Fruit fly (Drosophila melanogaster) whole organism, embryonic: ENCODE results near the gene Irbp18.
A peak's percentile ranks its signal among the peaks of the same experiment; 100 is the strongest.

Source experiments
- Adf1 ChIP-seq: fragments of 200-800 bp; sonication (Bioruptor generic); IDR thresholded peaks from 2 replicates; pipeline ENCODE4 v1.3.6; 2022; ENCODE audit warnings: missing biosample characterization, missing genetic modification characterization
- Antp ChIP-seq: fragments of 200-800 bp; sonication (Bioruptor generic); optimal IDR thresholded peaks from 3 replicates; lab custom pipeline; 2016; ENCODE audit warnings: missing biosample characterization, missing genetic modification characterization
- Atf3 ChIP-seq: fragments of 200-800 bp; sonication (Bioruptor generic); optimal IDR thresholded peaks from 3 replicates; lab custom pipeline; 2016; ENCODE audit warnings: missing biosample characterization, missing genetic modification characterization
- B-H1 ChIP-seq: fragments of 200-800 bp; sonication (Bioruptor generic); IDR thresholded peaks from 3 replicates; pipeline ENCODE4 v1.3.6; 2022; ENCODE audit warnings: missing biosample characterization, missing genetic modification characterization
- CG10543 ChIP-seq: fragments of 200-800 bp; sonication (Bioruptor generic); optimal IDR thresholded peaks from 3 replicates; lab custom pipeline; 2017; ENCODE audit warnings: missing biosample characterization, mild to moderate bottlenecking, missing genetic modification characterization, moderate library complexity
- CG10959 ChIP-seq: fragments of 200-800 bp; sonication (Bioruptor generic); IDR thresholded peaks from 2 replicates; pipeline ENCODE4 v1.3.6; 2022; ENCODE audit warnings: missing biosample characterization, missing genetic modification characterization
- CG12299 ChIP-seq: fragments of 200-800 bp; sonication (Bioruptor generic); optimal IDR thresholded peaks from 2 replicates; lab custom pipeline; 2018; ENCODE audit warnings: missing biosample characterization, mild to moderate bottlenecking, missing genetic modification characterization
- CG1647 ChIP-seq: fragments of 200-800 bp; sonication (Bioruptor generic); optimal IDR thresholded peaks from 3 replicates; lab custom pipeline; 2016; ENCODE audit warnings: missing biosample characterization, missing genetic modification characterization
- CG17912 ChIP-seq: fragments of 200-800 bp; sonication (Bioruptor generic); optimal IDR thresholded peaks from 2 replicates; lab custom pipeline; 2018; ENCODE audit warnings: missing biosample characterization, mild to moderate bottlenecking, missing genetic modification characterization
- CG3163 ChIP-seq: fragments of 200-800 bp; sonication (Bioruptor generic); optimal IDR thresholded peaks from 3 replicates; lab custom pipeline; 2016; ENCODE audit warnings: missing biosample characterization, missing genetic modification characterization
- CG3407 ChIP-seq: fragments of 200-800 bp; sonication (Bioruptor generic); optimal IDR thresholded peaks from 2 replicates; lab custom pipeline; 2018; ENCODE audit warnings: missing biosample characterization, mild to moderate bottlenecking, missing genetic modification characterization
- CG34224 ChIP-seq: fragments of 200-800 bp; sonication (Bioruptor generic); IDR thresholded peaks from 3 replicates; pipeline ENCODE4 v1.3.6; 2022; ENCODE audit warnings: missing biosample characterization, missing genetic modification characterization; ENCODE audit not compliant: partially characterized antibody
- CG42726 ChIP-seq: fragments of 200-800 bp; sonication (Bioruptor generic); IDR thresholded peaks from 2 replicates; pipeline ENCODE4 v1.3.6; 2022; ENCODE audit warnings: missing biosample characterization, missing genetic modification characterization; ENCODE audit not compliant: partially characterized antibody
- CG5245 ChIP-seq: fragments of 200-800 bp; sonication (Bioruptor generic); optimal IDR thresholded peaks from 3 replicates; lab custom pipeline; 2016; ENCODE audit warnings: missing biosample characterization, missing genetic modification characterization
- CG6254 ChIP-seq: fragments of 200-800 bp; sonication (Bioruptor generic); optimal IDR thresholded peaks from 3 replicates; lab custom pipeline; 2017; ENCODE audit warnings: mild to moderate bottlenecking, missing biosample characterization, missing genetic modification reagents, missing genetic modification characterization
- CG6765 ChIP-seq: fragments of 200-800 bp; sonication (Bioruptor generic); optimal IDR thresholded peaks from 3 replicates; lab custom pipeline; 2017; ENCODE audit warnings: missing biosample characterization, mild to moderate bottlenecking, missing genetic modification characterization
- CG7556 ChIP-seq: fragments of 200-800 bp; sonication (Bioruptor generic); optimal IDR thresholded peaks from 2 replicates; lab custom pipeline; 2017; ENCODE audit warnings: missing biosample characterization, mild to moderate bottlenecking, missing genetic modification characterization
- CG8478 ChIP-seq: fragments of >200 bp; optimal IDR thresholded peaks from 2 replicates; lab custom pipeline; 2018
- CHES-1-like ChIP-seq: fragments of 200-800 bp; sonication (Bioruptor generic); optimal IDR thresholded peaks from 2 replicates; lab custom pipeline; 2016; ENCODE audit warnings: missing biosample characterization, missing genetic modification characterization
- Drgx ChIP-seq: fragments of 200-800 bp; sonication (Bioruptor generic); IDR thresholded peaks from 2 replicates; pipeline ENCODE4 v1.3.6; 2022; ENCODE audit warnings: missing biosample characterization, missing genetic modification characterization
- Fer1 ChIP-seq: fragments of 200-800 bp; sonication (Bioruptor generic); optimal IDR thresholded peaks from 2 replicates; lab custom pipeline; 2017; ENCODE audit warnings: missing biosample characterization, mild to moderate bottlenecking, missing genetic modification characterization
- Gsc ChIP-seq: fragments of 200-800 bp; sonication (Bioruptor generic); IDR thresholded peaks from 2 replicates; pipeline ENCODE4 v1.3.6; 2022; ENCODE audit warnings: missing biosample characterization, missing genetic modification characterization
- H15 ChIP-seq: fragments of 200-800 bp; sonication (Bioruptor generic); IDR thresholded peaks from 3 replicates; pipeline ENCODE4 v1.3.6; 2022; ENCODE audit warnings: missing biosample characterization, missing genetic modification characterization
- Lpt ChIP-seq: fragments of >200 bp; optimal IDR thresholded peaks from 2 replicates; lab custom pipeline; 2018; ENCODE audit warnings: missing biosample characterization, missing genetic modification characterization
- PHDP ChIP-seq: fragments of 200-800 bp; sonication (Bioruptor generic); optimal IDR thresholded peaks from 3 replicates; lab custom pipeline; 2018; ENCODE audit warnings: missing biosample characterization, mild to moderate bottlenecking, missing genetic modification characterization, moderate library complexity
- Poxn ChIP-seq: fragments of 200-800 bp; sonication (Bioruptor generic); IDR thresholded peaks from 2 replicates; pipeline ENCODE4 v1.3.6; 2022; ENCODE audit warnings: missing biosample characterization, missing genetic modification characterization
- Sox102F ChIP-seq: fragments of 200-800 bp; sonication (Bioruptor generic); optimal IDR thresholded peaks from 2 replicates; lab custom pipeline; 2018; ENCODE audit warnings: missing biosample characterization, mild to moderate bottlenecking, missing genetic modification characterization, moderate library complexity
- ac ChIP-seq: fragments of 200-800 bp; sonication (Bioruptor generic); optimal IDR thresholded peaks from 3 replicates; lab custom pipeline; 2017; ENCODE audit warnings: missing biosample characterization, mild to moderate bottlenecking, missing genetic modification characterization
- chn ChIP-seq: fragments of 200-800 bp; sonication (Bioruptor generic); optimal IDR thresholded peaks from 2 replicates; lab custom pipeline; 2016; ENCODE audit warnings: missing biosample characterization, missing genetic modification characterization
- danr ChIP-seq: fragments of 200-800 bp; sonication (Bioruptor generic); IDR thresholded peaks from 2 replicates; pipeline ENCODE4 v1.3.6; 2022; ENCODE audit warnings: missing biosample characterization, missing genetic modification characterization
- dimm ChIP-seq: fragments of 200-800 bp; sonication (Bioruptor generic); IDR thresholded peaks from 2 replicates; pipeline ENCODE4 v1.3.6; 2022; ENCODE audit warnings: missing biosample characterization, missing genetic modification characterization
- disco-r ChIP-seq: fragments of 200-800 bp; sonication (Bioruptor generic); optimal IDR thresholded peaks from 2 replicates; lab custom pipeline; 2016; ENCODE audit warnings: missing biosample characterization, missing genetic modification characterization
- dmrt99B ChIP-seq: fragments of 200-800 bp; sonication (Bioruptor generic); optimal IDR thresholded peaks from 2 replicates; lab custom pipeline; 2018; ENCODE audit warnings: missing biosample characterization, mild to moderate bottlenecking, missing genetic modification characterization, moderate library complexity
- dysf ChIP-seq: fragments of 200-800 bp; sonication (Bioruptor generic); IDR thresholded peaks from 3 replicates; pipeline ENCODE4 v1.3.6; 2022; ENCODE audit warnings: missing biosample characterization, missing genetic modification characterization
- emc ChIP-seq: fragments of 200-800 bp; sonication (Bioruptor generic); optimal IDR thresholded peaks from 2 replicates; lab custom pipeline; 2016; ENCODE audit warnings: missing biosample characterization, missing genetic modification characterization
- gcm2 ChIP-seq: fragments of 200-800 bp; sonication (Bioruptor generic); optimal IDR thresholded peaks from 2 replicates; lab custom pipeline; 2016; ENCODE audit warnings: missing biosample characterization, missing genetic modification characterization
- lmd ChIP-seq: fragments of 200-800 bp; sonication (Bioruptor generic); IDR thresholded peaks from 2 replicates; pipeline ENCODE4 v1.3.6; 2022; ENCODE audit warnings: missing biosample characterization, missing genetic modification characterization
- org-1 ChIP-seq: fragments of 200-800 bp; sonication (Bioruptor generic); optimal IDR thresholded peaks from 2 replicates; lab custom pipeline; 2017; ENCODE audit warnings: missing biosample characterization, missing genetic modification characterization
- pfk ChIP-seq: fragments of 200-800 bp; sonication (Bioruptor generic); optimal IDR thresholded peaks from 2 replicates; lab custom pipeline; 2018; ENCODE audit warnings: missing biosample characterization, mild to moderate bottlenecking, missing genetic modification characterization, moderate library complexity
- pum ChIP-seq: fragments of 200-800 bp; sonication (Bioruptor generic); optimal IDR thresholded peaks from 2 replicates; lab custom pipeline; 2016; ENCODE audit warnings: missing biosample characterization, missing genetic modification characterization
- ro ChIP-seq: fragments of 200-800 bp; sonication (Bioruptor generic); IDR thresholded peaks from 2 replicates; pipeline ENCODE4 v1.3.6; 2022; ENCODE audit warnings: missing biosample characterization, missing genetic modification characterization
- salm ChIP-seq: fragments of 200-800 bp; sonication (Bioruptor generic); optimal IDR thresholded peaks from 2 replicates; lab custom pipeline; 2018; ENCODE audit warnings: missing biosample characterization, mild to moderate bottlenecking, missing genetic modification characterization
- sc ChIP-seq, 3 experiments: fragments of >200 bp in 2 of 3; fragments of 200-800 bp in 1 of 3; sonication (Bioruptor generic) in 1 of 3; optimal IDR thresholded peaks; 2 replicates in 2 of 3; 3 replicates in 1 of 3; lab custom pipeline; 2017; ENCODE audit warnings: mild to moderate bottlenecking in 1 of 3, missing biosample characterization in 1 of 3, missing genetic modification characterization in 1 of 3, missing genetic modification reagents in 1 of 3
- schlank ChIP-seq: fragments of 200-800 bp; sonication (Bioruptor generic); optimal IDR thresholded peaks from 2 replicates; lab custom pipeline; 2018; ENCODE audit warnings: missing biosample characterization, mild to moderate bottlenecking, missing genetic modification characterization
- sens ChIP-seq: fragments of 200-800 bp; sonication (Bioruptor generic); peaks from one replicate; lab custom pipeline; 2016; ENCODE audit warnings: missing biosample characterization, missing genetic modification characterization
- slou ChIP-seq: fragments of 200-800 bp; sonication (Bioruptor generic); optimal IDR thresholded peaks from 3 replicates; lab custom pipeline; 2016; ENCODE audit warnings: missing biosample characterization, missing genetic modification characterization
- slp2 ChIP-seq: fragments of 200-800 bp; sonication (Bioruptor generic); optimal IDR thresholded peaks from 2 replicates; lab custom pipeline; 2016; ENCODE audit warnings: missing biosample characterization, missing genetic modification characterization
- tap ChIP-seq: fragments of 200-800 bp; optimal IDR thresholded peaks from 3 replicates; lab custom pipeline; 2019; ENCODE audit warnings: missing biosample characterization, mild to moderate bottlenecking, missing genetic modification characterization, moderate library complexity
- tna ChIP-seq: fragments of 200-800 bp; sonication (Bioruptor generic); IDR thresholded peaks from 2 replicates; pipeline ENCODE4 v1.3.6; 2022; ENCODE audit warnings: missing biosample characterization, missing genetic modification characterization; ENCODE audit not compliant: partially characterized antibody
- twi ChIP-seq: fragments of 200-800 bp; optimal IDR thresholded peaks from 2 replicates; lab custom pipeline; 2019; ENCODE audit warnings: missing biosample characterization, mild to moderate bottlenecking, missing genetic modification characterization, moderate library complexity
- vnd ChIP-seq: fragments of 200-800 bp; sonication (Bioruptor generic); IDR thresholded peaks from 3 replicates; pipeline ENCODE4 v1.3.6; 2022; ENCODE audit warnings: missing biosample characterization, missing genetic modification characterization; ENCODE audit not compliant: partially characterized antibody
- wor ChIP-seq: fragments of 200-800 bp; sonication (Bioruptor generic); IDR thresholded peaks from 2 replicates; pipeline ENCODE4 v1.3.6; 2022; ENCODE audit warnings: missing biosample characterization, missing genetic modification characterization

Irbp18 gene

DNA sequence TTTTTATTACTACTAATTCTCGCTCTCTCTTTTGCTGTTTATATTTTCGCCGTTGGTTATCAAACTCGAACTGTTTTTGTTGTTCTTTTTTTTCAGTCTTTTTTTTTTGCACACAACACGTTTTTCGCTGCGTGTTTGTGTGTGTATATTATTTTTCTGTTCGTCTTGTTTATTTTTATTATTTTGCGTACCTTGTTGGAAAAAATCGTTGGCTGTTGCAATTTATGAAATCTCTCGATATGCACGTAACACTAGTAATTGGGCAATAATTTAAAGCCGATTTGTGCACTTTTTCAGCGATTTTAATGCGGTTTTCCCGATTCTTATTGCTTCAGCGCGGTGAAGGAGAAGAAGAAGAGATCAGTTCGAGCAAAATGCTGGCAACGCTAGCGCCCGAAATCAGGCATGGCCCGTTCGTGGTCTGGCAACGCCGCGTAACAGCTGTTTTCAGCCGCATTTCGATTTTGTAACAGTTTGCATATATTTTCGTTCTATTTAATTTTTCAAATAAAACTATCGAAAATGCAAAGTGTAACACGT is 22.5 kb upstream of the Irbp18 start, which contains the start of the genes FoxK and mRpL2 (continued):
- TF ChIP-seq tna (GFP tag; lab: Robert Waterston, UW) (peak; percentile 27; the same call in 1 of the 2 replicates), sc (optimal IDR thresholded peaks at IDR 0.05; lab: Kevin White, UChicago) (no peak), sc (GFP tag; optimal IDR thresholded peaks at IDR 0.05; lab: Kevin White, UChicago) (no peak), pfk (GFP tag; lab: Kevin White, UChicago) (no peak), B-H1 (no peak), CG34224 (GFP tag; lab: Robert Waterston, UW) (peak; percentile 51; the same call in 1 of the 3 replicates), pum (no peak), danr (GFP tag; lab: Robert Waterston, UW) (no peak), CG8478 (lab: Kevin White, UChicago) (no peak), emc (no peak), Fer1 (no peak), chn (GFP tag; lab: Kevin White, UChicago) (no peak), CG7556 (GFP tag; lab: Kevin White, UChicago) (no peak), CG17912 (GFP tag; lab: Kevin White, UChicago) (peak; percentile 26), slp2 (GFP tag; lab: Kevin White, UChicago) (no peak), CG12299 (tag; lab: Kevin White, UChicago) (no peak), salm (tag; lab: Kevin White, UChicago) (no peak), H15 (GFP tag; lab: Robert Waterston, UW) (0 out of 3 replicates have a peak, but pooled peaks have one; percentile 34), dysf (GFP tag; lab: Robert Waterston, UW) (no peak), CG3163 (GFP tag; lab: Kevin White, UChicago) (no peak), wor (GFP tag; lab: Robert Waterston, UW) (no peak), Atf3 (no peak), vnd (GFP tag; lab: Robert Waterston, UW) (no peak), CG3407 (no peak), sens (GFP tag; lab: Kevin White, UChicago) (peak; percentile 78), PHDP (tag; lab: Kevin White, UChicago) (no peak), ac (no peak), CG10959 (GFP tag; lab: Robert Waterston, UW) (no peak), Poxn (GFP tag; lab: Robert Waterston, UW) (no peak), Antp (GFP tag; lab: Kevin White, UChicago) (no peak), CG1647 (GFP tag; lab: Kevin White, UChicago) (no peak), CG10543 (GFP tag; lab: Kevin White, UChicago) (no peak), tap (no peak), org-1 (GFP tag; lab: Kevin White, UChicago) (no peak), CG42726 (GFP tag; lab: Robert Waterston, UW) (0 out of 2 replicates have a peak, but pooled peaks have one; percentile 29), Adf1 (GFP tag; lab: Robert Waterston, UW) (no peak), gcm2 (GFP tag; lab: Kevin White, UChicago) (peak; percentile 2), dimm (GFP tag; lab: Robert Waterston, UW) (no peak), slou (no peak), CG6254 (GFP tag; lab: Kevin White, UChicago) (no peak), dmrt99B (tag; lab: Kevin White, UChicago) (no peak), Drgx (GFP tag; lab: Robert Waterston, UW) (peak; percentile 68), Gsc (GFP tag; lab: Robert Waterston, UW) (no peak), CG5245 (GFP tag; lab: Kevin White, UChicago) (no peak), disco-r (GFP tag; lab: Kevin White, UChicago) (no peak), schlank (tag; lab: Kevin White, UChicago) (no peak), lmd (GFP tag; lab: Robert Waterston, UW) (no peak), CHES-1-like (GFP tag; lab: Kevin White, UChicago) (peak; percentile 40), ro (no peak), twi (tag; lab: Kevin White, UChicago) (no peak), Lpt (GFP tag; lab: Kevin White, UChicago) (no peak), CG6765 (GFP tag; lab: Kevin White, UChicago) (no peak), Sox102F (GFP tag; lab: Kevin White, UChicago) (no peak)
